Worm (Caenorhabditis elegans) whole organism, young adult: ENCODE data around the gene K11D12.7.

ENCODE experiments used
- B0019.2 ChIP-seq: fragments of 200-800 bp; sonication (Bioruptor generic); conservative IDR thresholded peaks from 2 replicates; pipeline ENCODE4 v1.3.6; 2022; ENCODE audit warnings: missing genetic modification reagents, missing genetic modification characterization, missing compliant biosample characterization
- B0336.3 ChIP-seq: fragments of 200-800 bp; sonication (Bioruptor generic); IDR thresholded peaks from 2 replicates; pipeline ENCODE4 v1.3.6; 2022; ENCODE audit warnings: missing genetic modification characterization, missing compliant biosample characterization
- F22D6.2 ChIP-seq: sonication (generic microtip); optimal IDR thresholded peaks from 2 replicates; lab custom pipeline; 2016; ENCODE audit warnings: mild to moderate bottlenecking, missing genetic modification characterization, missing compliant biosample characterization
- F33H1.4 ChIP-seq: fragments of 200-800 bp; sonication (Bioruptor generic); IDR thresholded peaks from 2 replicates; pipeline ENCODE4 v1.3.6; 2022; ENCODE audit warnings: missing genetic modification reagents, missing genetic modification characterization, missing compliant biosample characterization
- K11D2.4 ChIP-seq: fragments of 200-800 bp; sonication (Bioruptor generic); IDR thresholded peaks from 2 replicates; pipeline ENCODE4 v1.3.6; 2022; ENCODE audit warnings: missing genetic modification reagents, missing genetic modification characterization, missing compliant biosample characterization
- K12H6.12 ChIP-seq: fragments of 200-800 bp; sonication (Bioruptor generic); optimal IDR thresholded peaks from 2 replicates; lab custom pipeline; 2018; ENCODE audit warnings: mild to moderate bottlenecking, missing genetic modification characterization, missing compliant biosample characterization
- T07F8.4 ChIP-seq: sonication (generic microtip); optimal IDR thresholded peaks from 2 replicates; lab custom pipeline; 2016; ENCODE audit warnings: mild to moderate bottlenecking, missing genetic modification characterization, moderate library complexity, missing compliant biosample characterization
- Y67H2A.10 ChIP-seq: fragments of 200-800 bp; sonication (Bioruptor generic); conservative IDR thresholded peaks from 2 replicates; pipeline ENCODE4 v1.3.6; 2022; ENCODE audit warnings: missing genetic modification reagents, missing genetic modification characterization, missing compliant biosample characterization
- aptf-2 ChIP-seq: fragments of 200-800 bp; sonication (Bioruptor generic); conservative IDR thresholded peaks from 2 replicates; pipeline ENCODE4 v1.3.6; 2022; ENCODE audit warnings: missing genetic modification reagents, missing genetic modification characterization, missing compliant biosample characterization
- attf-3 ChIP-seq: fragments of 200-800 bp; sonication (Bioruptor generic); conservative IDR thresholded peaks from 2 replicates; pipeline ENCODE4 v1.3.6; 2022; ENCODE audit warnings: missing genetic modification reagents, missing genetic modification characterization, missing compliant biosample characterization
- cebp-2 ChIP-seq: fragments of 200-800 bp; sonication (Bioruptor generic); IDR thresholded peaks from 2 replicates; pipeline ENCODE4 v1.3.6; 2022; ENCODE audit warnings: missing genetic modification characterization, missing compliant biosample characterization
- ceh-91 ChIP-seq: fragments of 200-800 bp; sonication (Bioruptor generic); IDR thresholded peaks from 2 replicates; pipeline ENCODE4 v1.3.6; 2022; ENCODE audit warnings: missing genetic modification reagents, missing genetic modification characterization, missing compliant biosample characterization
- chd-7 ChIP-seq: sonication (generic microtip); optimal IDR thresholded peaks from 2 replicates; lab custom pipeline; 2016; ENCODE audit warnings: mild to moderate bottlenecking, missing genetic modification characterization, moderate library complexity, missing compliant biosample characterization
- dpl-1 ChIP-seq: fragments of 150-350 bp; optimal IDR thresholded peaks from 2 replicates; lab custom pipeline; 2014; ENCODE audit warnings: missing biosample characterization, missing genetic modification reagents, missing genetic modification characterization
- egl-18 ChIP-seq: fragments of 200-800 bp; sonication (Bioruptor generic); IDR thresholded peaks from 2 replicates; pipeline ENCODE4 v1.3.6; 2022; ENCODE audit warnings: missing genetic modification reagents, missing genetic modification characterization, missing compliant biosample characterization
- egl-44 ChIP-seq: fragments of 200-800 bp; sonication (Bioruptor generic); IDR thresholded peaks from 2 replicates; pipeline ENCODE4 v1.3.6; 2022; ENCODE audit warnings: missing genetic modification reagents, missing genetic modification characterization, missing compliant biosample characterization
- fkh-3 ChIP-seq: sonication (generic microtip); optimal IDR thresholded peaks from 2 replicates; lab custom pipeline; 2016; ENCODE audit warnings: mild to moderate bottlenecking, missing genetic modification characterization, missing compliant biosample characterization
- him-1 ChIP-seq: sonication (generic microtip); optimal IDR thresholded peaks from 2 replicates; lab custom pipeline; 2016; ENCODE audit warnings: missing genotype, missing genetic modification reagents, missing genetic modification characterization, missing compliant biosample characterization
- hmg-20 ChIP-seq: fragments of 200-800 bp; sonication (Bioruptor generic); IDR thresholded peaks from 2 replicates; pipeline ENCODE4 v1.3.6; 2022; ENCODE audit warnings: missing genetic modification reagents, missing genetic modification characterization, missing compliant biosample characterization
- lag-1 ChIP-seq: fragments of 200-800 bp; sonication (Bioruptor generic); IDR thresholded peaks from 2 replicates; pipeline ENCODE4 v1.3.6; 2022; ENCODE audit warnings: missing genetic modification reagents, missing genetic modification characterization, missing compliant biosample characterization
- lin-26 ChIP-seq: fragments of 200-800 bp; sonication (Bioruptor generic); IDR thresholded peaks from 2 replicates; pipeline ENCODE4 v1.3.6; 2022; ENCODE audit warnings: missing genetic modification reagents, missing genetic modification characterization, missing compliant biosample characterization
- lin-54 ChIP-seq: fragments of 200-800 bp; sonication (Bioruptor generic); optimal IDR thresholded peaks from 2 replicates; lab custom pipeline; 2018; ENCODE audit warnings: mild to moderate bottlenecking, missing genetic modification characterization, missing compliant biosample characterization
- lir-1 ChIP-seq: fragments of 200-800 bp; sonication (Bioruptor generic); conservative IDR thresholded peaks from 2 replicates; pipeline ENCODE4 v1.3.6; 2022; ENCODE audit warnings: missing genetic modification reagents, missing genetic modification characterization, missing compliant biosample characterization
- lsl-1 ChIP-seq: fragments of 200-800 bp; sonication (Bioruptor generic); optimal IDR thresholded peaks from 2 replicates; lab custom pipeline; 2018; ENCODE audit warnings: mild to moderate bottlenecking, missing genetic modification characterization, moderate library complexity, missing compliant biosample characterization
- madf-10 ChIP-seq: sonication (generic microtip); optimal IDR thresholded peaks from 2 replicates; lab custom pipeline; 2016; ENCODE audit warnings: mild to moderate bottlenecking, missing genetic modification characterization, missing compliant biosample characterization
- madf-3 ChIP-seq: fragments of 200-800 bp; sonication (Bioruptor generic); IDR thresholded peaks from 2 replicates; pipeline ENCODE4 v1.3.6; 2022; ENCODE audit warnings: missing genetic modification reagents, missing genetic modification characterization, missing compliant biosample characterization
- madf-6 ChIP-seq: fragments of 200-800 bp; sonication (Bioruptor generic); IDR thresholded peaks from 2 replicates; pipeline ENCODE4 v1.3.6; 2022; ENCODE audit warnings: missing genetic modification reagents, missing genetic modification characterization, missing compliant biosample characterization
- mes-4 ChIP-seq: sonication (generic microtip); optimal IDR thresholded peaks from 2 replicates; lab custom pipeline; 2016; ENCODE audit warnings: missing genotype, missing genetic modification characterization, missing compliant biosample characterization
- nfya-1 ChIP-seq: sonication (generic microtip); optimal IDR thresholded peaks from 2 replicates; lab custom pipeline; 2017; ENCODE audit warnings: antibody characterized with exemption, missing compliant biosample characterization, missing genetic modification characterization, borderline replicate concordance; ENCODE audit not compliant: insufficient read depth
- nhr-120 ChIP-seq: fragments of 200-800 bp; sonication (Bioruptor generic); IDR thresholded peaks from 2 replicates; pipeline ENCODE4 v1.3.6; 2022; ENCODE audit warnings: missing genetic modification characterization, missing compliant biosample characterization
- pbrm-1 ChIP-seq: fragments of 200-800 bp; sonication (Bioruptor generic); IDR thresholded peaks from 2 replicates; pipeline ENCODE4 v1.3.6; 2022; ENCODE audit warnings: missing genetic modification reagents, missing genetic modification characterization, missing compliant biosample characterization
- pha-4 ChIP-seq: fragments of 150-350 bp; sonication (generic microtip); optimal IDR thresholded peaks from 2 replicates; lab custom pipeline; 2014; ENCODE audit warnings: missing biosample characterization, missing genetic modification reagents, missing genetic modification characterization
- repo-1 ChIP-seq: sonication (generic microtip); optimal IDR thresholded peaks from 2 replicates; lab custom pipeline; 2017; ENCODE audit warnings: mild to moderate bottlenecking, missing genetic modification characterization, missing compliant biosample characterization
- rpc-1 ChIP-seq, 2 experiments: fragments of 150-350 bp in 1 of 2; sonication (generic microtip) in 1 of 2; optimal IDR thresholded peaks; 2 replicates each; lab custom pipeline; 2014 to 2018; ENCODE audit warnings: missing biosample characterization in 1 of 2, missing genetic modification characterization in 1 of 2, missing genetic modification reagents in 1 of 2, missing genotype in 1 of 2
- sea-2 ChIP-seq: fragments of 200-800 bp; sonication (Bioruptor generic); IDR thresholded peaks from 2 replicates; pipeline ENCODE4 v1.3.6; 2022; ENCODE audit warnings: missing genetic modification characterization, missing compliant biosample characterization
- snpc-1.1 ChIP-seq: sonication (generic microtip); optimal IDR thresholded peaks from 2 replicates; lab custom pipeline; 2017; ENCODE audit warnings: missing genetic modification characterization, mild to moderate bottlenecking, missing compliant biosample characterization, antibody characterized with exemption, moderate library complexity, missing genotype, missing genetic modification reagents; ENCODE audit not compliant: insufficient read depth
- snpc-3.4 ChIP-seq: sonication (generic microtip); optimal IDR thresholded peaks from 2 replicates; lab custom pipeline; 2017; ENCODE audit warnings: missing genetic modification characterization, mild to moderate bottlenecking, missing compliant biosample characterization, antibody characterized with exemption, moderate library complexity, missing genotype, missing genetic modification reagents
- tbx-9 ChIP-seq: sonication (generic microtip); optimal IDR thresholded peaks from 2 replicates; lab custom pipeline; 2016; ENCODE audit warnings: borderline replicate concordance, missing genetic modification characterization, inconsistent platforms, missing compliant biosample characterization
- unc-130 ChIP-seq: sonication (generic microtip); optimal IDR thresholded peaks from 2 replicates; lab custom pipeline; 2016; ENCODE audit warnings: missing genetic modification reagents, missing genetic modification characterization, missing compliant biosample characterization
- xnd-1 ChIP-seq: sonication (generic microtip); optimal IDR thresholded peaks from 2 replicates; lab custom pipeline; 2016; ENCODE audit warnings: missing genotype, missing genetic modification reagents, missing genetic modification characterization, missing compliant biosample characterization
- zfh-2 ChIP-seq: fragments of 200-800 bp; sonication (Bioruptor generic); conservative IDR thresholded peaks from 2 replicates; pipeline ENCODE4 v1.3.6; 2022; ENCODE audit warnings: missing genetic modification reagents, missing genetic modification characterization, missing compliant biosample characterization
- ztf-26 ChIP-seq: sonication (generic microtip); optimal IDR thresholded peaks from 2 replicates; lab custom pipeline; 2017; ENCODE audit warnings: missing genetic modification characterization, missing compliant biosample characterization
- ztf-3 ChIP-seq: fragments of 200-800 bp; sonication (Bioruptor generic); optimal IDR thresholded peaks from 2 replicates; lab custom pipeline; 2018; ENCODE audit warnings: mild to moderate bottlenecking, missing genetic modification characterization, missing compliant biosample characterization
- ztf-6 ChIP-seq: fragments of 200-800 bp; sonication (Bioruptor generic); IDR thresholded peaks from 2 replicates; pipeline ENCODE4 v1.3.6; 2022; ENCODE audit warnings: missing genetic modification reagents, missing genetic modification characterization, missing compliant biosample characterization

Gene K11D12.7

DNA sequence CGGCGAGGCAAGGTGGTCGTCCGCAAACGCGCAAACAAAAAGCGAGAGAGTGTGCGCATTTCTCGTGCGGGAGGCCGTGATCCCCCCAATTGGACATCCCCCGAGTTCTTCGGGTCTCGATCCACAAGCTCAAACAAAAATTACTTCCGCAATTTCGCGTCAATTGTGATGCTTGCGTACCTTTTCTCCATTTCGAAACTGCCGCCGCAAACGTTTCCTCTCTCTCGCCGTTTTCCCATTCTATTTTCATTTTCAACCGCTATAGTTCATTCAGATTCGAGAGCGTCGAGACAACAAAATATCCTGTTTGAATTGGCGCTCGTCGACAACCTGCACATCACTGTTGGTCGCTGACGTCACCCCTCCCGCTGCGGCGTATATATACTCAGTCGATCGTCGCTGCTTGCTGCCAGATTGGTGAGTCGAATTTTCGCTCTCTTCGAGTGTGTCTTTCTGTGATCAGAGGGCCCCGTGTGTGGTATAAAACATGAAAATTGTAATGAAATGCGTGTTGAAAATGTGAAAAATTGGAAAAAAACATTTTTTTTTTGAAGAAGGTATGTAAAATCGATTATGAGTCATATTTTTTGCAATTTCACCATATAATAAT, 13.2 kb upstream of the K11D12.7 start, which contains the start of the genes pqn-51 and K11D12.14 (continued):
- peak; percentile 73 for TF ChIP-seq F33H1.4 (GFP tag; lab: Robert Waterston, UW)
- TF ChIP-seq ceh-91: peak; percentile 64
- peak; percentile 51 for TF ChIP-seq pha-4 (tag; lab: Kevin White, UChicago)
- TF ChIP-seq egl-44: peak; percentile 76; the same call in 1 of the 2 replicates
- TF ChIP-seq unc-130: no peak
- no peak for TF ChIP-seq cebp-2 (GFP tag; lab: Robert Waterston, UW)
- TF ChIP-seq T07F8.4 (tag; lab: Kevin White, UChicago): no peak
- TF ChIP-seq ztf-3 (GFP tag; lab: Kevin White, UChicago): peak; percentile 15
- TF ChIP-seq K12H6.12: peak; percentile 89
- TF ChIP-seq Y67H2A.10 (GFP tag; lab: Robert Waterston, UW): 0 out of 2 replicates have a peak, but pooled peaks have one; percentile 7
- TF ChIP-seq egl-18 (GFP tag; lab: Robert Waterston, UW): peak; percentile 71; the same call in 1 of the 2 replicates
- TF ChIP-seq sea-2 (GFP tag; lab: Robert Waterston, UW): 0 out of 2 replicates have a peak, but pooled peaks have one; percentile 33
- TF ChIP-seq fkh-3 (tag; lab: Kevin White, UChicago): no peak
- TF ChIP-seq him-1 (tag; lab: Kevin White, UChicago): no peak
- TF ChIP-seq madf-10 (tag; lab: Kevin White, UChicago): peak; percentile 85
- TF ChIP-seq lin-26: peak; percentile 81
- no peak for TF ChIP-seq repo-1 (tag; lab: Kevin White, UChicago)
- peak; percentile 62; the same call in 1 of the 2 replicates for TF ChIP-seq lir-1 (GFP tag; lab: Robert Waterston, UW)
- TF ChIP-seq B0336.3: no peak
- TF ChIP-seq ztf-6 (GFP tag; lab: Robert Waterston, UW): 0 out of 2 replicates have a peak, but pooled peaks have one; percentile 50
- TF ChIP-seq F22D6.2 (tag; lab: Kevin White, UChicago): peak; percentile 35
- TF ChIP-seq ztf-26: peak; percentile 71
- no peak for TF ChIP-seq chd-7 (tag; lab: Kevin White, UChicago)
- peak; percentile 91 for TF ChIP-seq lin-54 (GFP tag; lab: Kevin White, UChicago)
- peak; percentile 88 for TF ChIP-seq pbrm-1 (GFP tag; lab: Robert Waterston, UW)
- peak; percentile 71 for TF ChIP-seq attf-3 (GFP tag; lab: Robert Waterston, UW)
- TF ChIP-seq madf-6 (GFP tag; lab: Robert Waterston, UW): peak; percentile 86
- TF ChIP-seq lag-1 (GFP tag; lab: Robert Waterston, UW): no peak
- peak; percentile 55 for TF ChIP-seq lsl-1 (GFP tag; lab: Kevin White, UChicago)
- TF ChIP-seq K11D2.4 (GFP tag; lab: Robert Waterston, UW): peak; percentile 94
- TF ChIP-seq nhr-120: no peak
- no peak for TF ChIP-seq snpc-3.4 (tag; lab: Kevin White, UChicago)
- no peak for TF ChIP-seq mes-4 (tag; lab: Kevin White, UChicago)
- no peak for TF ChIP-seq tbx-9 (tag; lab: Kevin White, UChicago)
- 0 out of 2 replicates have a peak, but pooled peaks have one; percentile 64 for TF ChIP-seq madf-3 (GFP tag; lab: Robert Waterston, UW)
- TF ChIP-seq rpc-1 (optimal IDR thresholded peaks at IDR 0.05; lab: Kevin White, UChicago): no peak
- no peak for TF ChIP-seq rpc-1 (tag; optimal IDR thresholded peaks at IDR 0.05; lab: Kevin White, UChicago)
- peak; percentile 45 for TF ChIP-seq xnd-1 (tag; lab: Kevin White, UChicago)
- no peak for TF ChIP-seq snpc-1.1 (tag; lab: Kevin White, UChicago)
- no peak for TF ChIP-seq nfya-1 (tag; lab: Kevin White, UChicago)
- peak; percentile 93 for TF ChIP-seq zfh-2 (GFP tag; lab: Robert Waterston, UW)
- TF ChIP-seq B0019.2 (GFP tag; lab: Robert Waterston, UW): peak; percentile 44
- peak; percentile 52 for TF ChIP-seq dpl-1
- TF ChIP-seq hmg-20 (GFP tag; lab: Robert Waterston, UW): peak; percentile 59; the same call in 1 of the 2 replicates
- no peak for TF ChIP-seq aptf-2 (GFP tag; lab: Robert Waterston, UW)
